Fruit fly (Drosophila melanogaster) whole organism, adult: ENCODE data around the gene CG1113.

Source experiments
- CG11617 ChIP-seq: fragments of 200-800 bp; sonication (Bioruptor generic); optimal IDR thresholded peaks from 2 replicates; lab custom pipeline; 2017; ENCODE audit warnings: mild to moderate bottlenecking, missing biosample characterization, missing genetic modification reagents, missing genetic modification characterization
- CG12768 ChIP-seq: fragments of 200-800 bp; sonication (Bioruptor generic); optimal IDR thresholded peaks from 2 replicates; lab custom pipeline; 2017; ENCODE audit warnings: missing biosample characterization, missing genetic modification characterization, mild to moderate bottlenecking, moderate library complexity, missing genetic modification reagents
- CG14711 ChIP-seq: fragments of 200-800 bp; sonication (Bioruptor generic); optimal IDR thresholded peaks from 2 replicates; lab custom pipeline; 2018; ENCODE audit warnings: missing biosample characterization, mild to moderate bottlenecking, missing genetic modification characterization, moderate library complexity
- CG1620 ChIP-seq: fragments of 200-800 bp; sonication (Bioruptor generic); optimal IDR thresholded peaks from 2 replicates; lab custom pipeline; 2016; ENCODE audit warnings: missing biosample characterization, missing genetic modification characterization
- CG33017 ChIP-seq: fragments of 200-800 bp; sonication (Bioruptor generic); optimal IDR thresholded peaks from 2 replicates; lab custom pipeline; 2018; ENCODE audit warnings: missing biosample characterization, mild to moderate bottlenecking, missing genetic modification characterization, moderate library complexity
- CG5204 ChIP-seq: fragments of 200-800 bp; sonication (Bioruptor generic); optimal IDR thresholded peaks from 2 replicates; lab custom pipeline; 2016; ENCODE audit warnings: missing biosample characterization, missing genetic modification characterization
- CG7045 ChIP-seq: fragments of 200-800 bp; sonication (Bioruptor generic); optimal IDR thresholded peaks from 2 replicates; lab custom pipeline; 2017; ENCODE audit warnings: missing biosample characterization, mild to moderate bottlenecking, missing genetic modification characterization
- CG7101 ChIP-seq: fragments of 200-800 bp; sonication (Bioruptor generic); optimal IDR thresholded peaks from 2 replicates; lab custom pipeline; 2018; ENCODE audit warnings: missing biosample characterization, mild to moderate bottlenecking, missing genetic modification characterization, moderate library complexity
- Clk ChIP-seq: fragments of 200-800 bp; sonication (Bioruptor generic); optimal IDR thresholded peaks from 2 replicates; lab custom pipeline; 2017; ENCODE audit warnings: missing biosample characterization, missing genetic modification characterization
- Crg-1 ChIP-seq: fragments of 200-800 bp; sonication (Bioruptor generic); optimal IDR thresholded peaks from 2 replicates; lab custom pipeline; 2016; ENCODE audit warnings: missing biosample characterization, missing genetic modification characterization
- Hr96 ChIP-seq: fragments of 200-800 bp; sonication (Bioruptor generic); optimal IDR thresholded peaks from 2 replicates; lab custom pipeline; 2016; ENCODE audit warnings: missing biosample characterization, missing genetic modification characterization
- Mnt ChIP-seq: fragments of 200-800 bp; sonication (Bioruptor generic); optimal IDR thresholded peaks from 2 replicates; lab custom pipeline; 2016; ENCODE audit warnings: missing biosample characterization, mild to moderate bottlenecking, missing genetic modification characterization
- bab1 ChIP-seq: fragments of 200-800 bp; sonication (Bioruptor generic); optimal IDR thresholded peaks from 3 replicates; lab custom pipeline; 2019; ENCODE audit warnings: missing biosample characterization, mild to moderate bottlenecking, missing genetic modification characterization, moderate library complexity
- cic ChIP-seq: fragments of 200-800 bp; sonication (Bioruptor generic); optimal IDR thresholded peaks from 2 replicates; lab custom pipeline; 2017; ENCODE audit warnings: missing biosample characterization, mild to moderate bottlenecking, missing genetic modification characterization, moderate library complexity
- cnc ChIP-seq, 2 experiments: fragments of >200 bp; optimal IDR thresholded peaks; 2 replicates each; lab custom pipeline; 2017
- kay ChIP-seq: fragments of 200-800 bp; sonication (Bioruptor generic); peaks from one replicate; lab custom pipeline; 2016; ENCODE audit warnings: missing biosample characterization, missing genetic modification characterization, borderline replicate concordance
- ovo ChIP-seq: fragments of 200-800 bp; sonication (Bioruptor generic); optimal IDR thresholded peaks from 2 replicates; lab custom pipeline; 2016; ENCODE audit warnings: missing biosample characterization, missing genetic modification characterization
- pad ChIP-seq: fragments of 200-800 bp; sonication (Bioruptor generic); optimal IDR thresholded peaks from 3 replicates; lab custom pipeline; 2017; ENCODE audit warnings: missing biosample characterization, missing genetic modification characterization, mild to moderate bottlenecking, moderate library complexity, missing genetic modification reagents
- tj ChIP-seq: fragments of 200-800 bp; sonication (Bioruptor generic); optimal IDR thresholded peaks from 3 replicates; lab custom pipeline; 2017; ENCODE audit warnings: missing biosample characterization, mild to moderate bottlenecking, missing genetic modification characterization, moderate library complexity
- toe ChIP-seq: fragments of 200-800 bp; sonication (Bioruptor generic); optimal IDR thresholded peaks from 2 replicates; lab custom pipeline; 2016; ENCODE audit warnings: missing biosample characterization, missing genetic modification characterization

The CG1113 gene

DNA sequence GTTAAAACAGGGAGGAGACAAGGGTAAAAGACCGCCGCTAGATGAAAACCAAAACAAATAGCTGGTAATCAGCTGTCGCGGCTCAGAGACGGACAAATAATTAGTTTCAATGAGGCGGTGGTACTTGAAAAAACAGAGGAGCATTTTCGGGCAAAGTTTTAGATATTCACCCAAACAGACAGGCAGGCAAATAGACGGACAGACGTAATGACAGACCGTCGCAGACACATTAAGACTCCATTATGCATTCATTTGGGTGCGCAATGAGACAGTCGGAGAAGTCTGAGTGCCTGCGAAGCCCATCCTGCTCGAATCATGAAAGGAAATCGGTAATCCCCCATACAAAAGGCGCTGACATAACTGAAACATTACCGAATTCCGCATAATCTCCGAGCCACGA, 41.6 kb upstream of the CG1113 start:
- TF ChIP-seq tj (GFP tag; lab: Kevin White, UChicago), result no peak
- TF ChIP-seq CG5204, result no peak
- no peak for TF ChIP-seq toe (GFP tag; lab: Kevin White, UChicago)
- no peak for TF ChIP-seq Crg-1
- TF ChIP-seq Mnt (GFP tag; lab: Kevin White, UChicago), result no peak
- no peak for TF ChIP-seq cnc (optimal IDR thresholded peaks at IDR 0.05; lab: Kevin White, UChicago)
- TF ChIP-seq CG12768 (GFP tag; lab: Kevin White, UChicago), result no peak
- TF ChIP-seq CG7101 (tag; lab: Kevin White, UChicago), result no peak
- no peak for TF ChIP-seq CG33017 (tag; lab: Kevin White, UChicago)
- TF ChIP-seq Hr96 (GFP tag; lab: Kevin White, UChicago), result no peak
- no peak for TF ChIP-seq CG11617 (GFP tag; lab: Kevin White, UChicago)
- no peak for TF ChIP-seq bab1 (GFP tag; lab: Kevin White, UChicago)
- TF ChIP-seq kay (GFP tag; lab: Kevin White, UChicago), result no peak
- no peak for TF ChIP-seq pad (GFP tag; lab: Kevin White, UChicago)
- TF ChIP-seq CG1620, result no peak
- no peak for TF ChIP-seq cic (GFP tag; lab: Kevin White, UChicago)
- no peak for TF ChIP-seq CG7045 (GFP tag; lab: Kevin White, UChicago)
- no peak for TF ChIP-seq CG14711 (tag; lab: Kevin White, UChicago)

DNA sequence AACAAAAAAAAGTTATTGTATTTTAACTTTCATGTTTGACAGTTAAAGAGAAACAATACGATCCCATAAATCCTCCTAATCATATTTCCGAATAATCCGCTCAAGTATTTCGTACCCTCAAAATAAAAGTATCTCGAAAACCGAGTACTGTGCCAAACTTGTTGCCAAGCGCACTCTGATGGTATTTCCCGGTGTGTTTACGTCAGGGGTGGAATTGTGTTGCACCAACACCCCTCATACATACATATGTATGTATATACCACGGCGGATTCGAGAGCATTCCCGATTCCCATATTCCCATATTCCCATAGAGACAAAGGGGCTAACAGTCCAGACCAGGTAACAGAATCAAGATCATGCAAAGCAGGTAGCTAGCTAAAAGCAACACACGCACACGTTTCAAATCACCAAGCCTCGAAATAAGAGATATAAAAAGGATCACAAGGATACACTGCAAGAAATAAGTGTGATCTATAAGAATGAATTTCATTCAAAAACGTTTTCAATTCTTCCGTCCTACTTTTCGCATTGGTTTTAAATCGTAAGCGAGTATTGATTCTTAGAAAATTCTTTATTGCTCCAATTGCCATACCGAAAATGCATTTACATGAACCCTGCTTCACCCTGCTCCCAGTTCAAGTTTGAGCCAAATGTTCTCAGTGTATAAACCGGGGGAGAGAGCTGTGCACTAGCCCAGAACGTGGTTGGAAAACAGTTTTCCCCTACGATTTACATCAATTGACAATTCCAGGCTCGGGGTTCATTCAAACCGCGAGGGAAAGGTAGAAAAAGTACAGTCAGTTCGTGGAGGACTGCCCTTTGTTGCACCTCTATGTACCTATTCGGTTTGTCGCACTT, 40.8 kb upstream of the CG1113 start:
- TF ChIP-seq pad (GFP tag; lab: Kevin White, UChicago), result no peak
- no peak for TF ChIP-seq Hr96 (GFP tag; lab: Kevin White, UChicago)
- no peak for TF ChIP-seq CG12768 (GFP tag; lab: Kevin White, UChicago)
- no peak for TF ChIP-seq CG14711 (tag; lab: Kevin White, UChicago)
- TF ChIP-seq CG11617 (GFP tag; lab: Kevin White, UChicago), result no peak
- TF ChIP-seq CG5204, result no peak
- no peak for TF ChIP-seq toe (GFP tag; lab: Kevin White, UChicago)
- TF ChIP-seq CG7101 (tag; lab: Kevin White, UChicago), result no peak
- no peak for TF ChIP-seq cnc (optimal IDR thresholded peaks at IDR 0.05; lab: Kevin White, UChicago)
- TF ChIP-seq kay (GFP tag; lab: Kevin White, UChicago), result no peak
- TF ChIP-seq Mnt (GFP tag; lab: Kevin White, UChicago), result no peak

DNA sequence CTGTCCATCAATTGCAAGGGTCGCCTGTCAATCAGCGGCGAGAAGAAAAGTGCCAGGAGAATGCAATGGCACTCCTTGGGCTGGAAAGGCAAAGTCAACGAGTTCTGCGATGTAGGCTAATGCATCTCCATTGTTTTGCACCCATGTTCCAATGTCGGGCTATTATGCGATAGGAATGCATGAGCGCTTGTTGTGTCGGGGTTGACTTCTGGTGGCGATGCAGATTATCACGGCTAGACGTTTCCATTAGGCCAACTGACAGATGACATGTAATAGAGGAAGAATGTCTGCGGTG, 40.2 kb upstream of the CG1113 start:
- TF ChIP-seq bab1 (GFP tag; lab: Kevin White, UChicago), result no peak
- no peak for TF ChIP-seq Clk (GFP tag; lab: Kevin White, UChicago)
- TF ChIP-seq toe (GFP tag; lab: Kevin White, UChicago), result no peak
- no peak for TF ChIP-seq cnc (optimal IDR thresholded peaks at IDR 0.05; lab: Kevin White, UChicago)
- no peak for TF ChIP-seq Crg-1
- no peak for TF ChIP-seq pad (GFP tag; lab: Kevin White, UChicago)
- TF ChIP-seq CG11617 (GFP tag; lab: Kevin White, UChicago), result no peak
- TF ChIP-seq CG12768 (GFP tag; lab: Kevin White, UChicago), result no peak
- no peak for TF ChIP-seq CG7045 (GFP tag; lab: Kevin White, UChicago)

DNA sequence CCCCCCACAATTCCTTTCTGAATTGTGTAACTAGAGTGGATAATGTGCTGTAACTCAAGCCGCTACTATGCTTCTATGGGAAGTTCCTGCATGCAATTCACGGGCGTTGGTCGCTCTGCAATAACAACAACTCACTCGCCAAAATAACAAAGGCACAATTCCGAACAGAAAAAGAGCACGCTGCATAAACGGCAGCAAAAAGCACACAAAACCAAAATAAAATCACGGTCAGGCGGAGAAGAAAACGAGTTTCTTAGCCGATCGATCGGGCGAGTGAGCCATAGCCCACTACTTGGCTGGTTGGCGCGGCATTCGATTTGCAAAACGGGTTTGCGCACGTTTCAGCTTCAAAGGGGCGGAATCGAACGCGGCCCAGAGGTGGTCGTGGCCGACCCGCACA, 39.6 kb upstream of the CG1113 start:
- TF ChIP-seq cnc (optimal IDR thresholded peaks at IDR 0.05; lab: Kevin White, UChicago) (no peak), tj (GFP tag; lab: Kevin White, UChicago) (peak; percentile 31), CG7101 (tag; lab: Kevin White, UChicago) (no peak)

DNA sequence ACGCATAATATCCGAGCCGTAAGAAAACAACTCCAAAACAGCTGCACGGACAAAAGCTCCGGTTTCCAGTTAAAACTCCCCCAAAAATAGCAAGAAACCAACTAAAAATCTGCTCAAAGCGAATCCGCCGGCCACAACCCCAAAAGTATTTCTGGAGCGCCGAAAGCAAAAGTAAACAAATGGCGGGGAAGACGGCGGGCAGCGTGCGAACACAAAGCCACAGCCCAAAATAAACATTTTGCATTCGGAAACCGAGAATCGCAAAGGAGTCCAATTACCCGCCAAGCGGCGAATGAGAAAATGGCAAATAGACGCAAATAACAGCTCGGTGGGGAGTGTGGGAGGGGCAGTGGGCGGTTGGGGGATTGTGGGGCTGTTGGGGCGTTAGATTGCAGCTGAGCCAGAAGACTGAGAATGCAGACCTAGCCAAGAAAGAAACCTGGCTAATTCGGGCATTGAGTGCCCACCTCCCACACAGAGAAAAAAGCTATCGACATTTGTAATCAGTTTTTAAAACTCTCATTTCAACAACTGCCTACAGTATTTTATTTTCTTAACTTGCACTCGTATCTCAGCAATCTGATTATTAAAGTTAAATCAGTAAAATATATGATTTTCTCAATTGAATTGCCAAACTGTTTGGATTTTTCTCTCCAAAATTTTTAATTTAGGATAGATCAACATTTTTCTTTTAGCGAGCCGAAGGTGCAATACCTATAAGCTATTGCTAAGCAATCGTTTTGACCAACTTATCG, 38.6 kb upstream of the CG1113 start:
- TF ChIP-seq Mnt (GFP tag; lab: Kevin White, UChicago) (no peak), tj (GFP tag; lab: Kevin White, UChicago) (peak; percentile 90), cic (GFP tag; lab: Kevin White, UChicago) (no peak)

DNA sequence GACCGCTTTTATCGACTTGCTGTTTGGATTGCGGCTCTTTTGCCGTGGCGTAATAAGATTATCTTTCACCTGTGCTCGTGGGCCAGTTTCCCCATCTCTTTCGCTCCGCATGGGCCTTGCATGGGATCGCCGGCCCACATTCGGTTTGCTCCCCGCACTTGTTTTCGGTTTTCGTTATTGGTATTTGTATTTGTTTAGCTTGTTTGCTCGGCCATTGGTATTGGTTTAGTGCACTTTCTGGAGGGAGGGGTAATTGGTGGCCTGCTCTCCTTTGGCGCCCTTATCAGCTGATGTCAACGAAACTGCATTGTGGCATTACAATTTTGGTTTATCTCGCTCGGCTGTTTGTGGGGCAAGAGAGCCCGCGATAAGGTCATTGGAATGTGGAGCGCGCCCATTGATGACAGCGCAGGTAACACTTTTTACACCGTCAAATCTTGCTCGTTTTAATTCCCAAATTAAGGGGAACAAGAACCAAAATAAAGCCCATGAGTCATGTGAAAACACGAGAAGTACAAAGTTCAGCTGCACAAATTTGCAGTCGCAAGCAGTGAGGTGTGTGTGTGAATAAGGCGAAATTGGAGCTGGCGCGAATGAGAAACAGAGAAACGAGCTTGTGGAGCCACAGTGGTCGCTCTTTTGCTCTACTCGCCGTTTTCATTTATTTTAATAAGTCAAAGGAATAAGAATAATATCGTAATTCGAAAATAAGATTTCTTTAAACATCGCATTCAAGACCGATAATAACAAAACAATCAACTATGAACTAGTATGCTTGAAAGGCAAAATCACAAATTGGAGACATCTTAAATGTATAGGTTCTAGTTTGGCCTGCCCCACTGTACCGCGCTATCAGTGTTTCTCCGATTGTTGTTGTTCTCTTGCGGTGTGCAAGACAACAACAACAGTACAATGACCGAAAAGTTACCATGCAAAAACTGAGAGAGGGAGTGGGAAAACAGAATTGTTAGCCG, 37.3 kb upstream of the CG1113 start:
- TF ChIP-seq Hr96 (GFP tag; lab: Kevin White, UChicago) (peak; percentile 79), kay (GFP tag; lab: Kevin White, UChicago) (no peak), CG12768 (GFP tag; lab: Kevin White, UChicago) (peak; percentile 92), CG5204 (no peak), CG7101 (tag; lab: Kevin White, UChicago) (peak; percentile 88), ovo (GFP tag; lab: Kevin White, UChicago) (peak; percentile 96), toe (GFP tag; lab: Kevin White, UChicago) (peak; percentile 76), cic (GFP tag; lab: Kevin White, UChicago) (peak; percentile 92), CG14711 (tag; lab: Kevin White, UChicago) (peak; percentile 77), Clk (GFP tag; lab: Kevin White, UChicago) (peak; percentile 90), cnc (optimal IDR thresholded peaks at IDR 0.05; lab: Kevin White, UChicago) (no peak), CG1620 (peak; percentile 86), CG33017 (tag; lab: Kevin White, UChicago) (peak; percentile 76), pad (GFP tag; lab: Kevin White, UChicago) (peak; percentile 76), tj (GFP tag; lab: Kevin White, UChicago) (peak; percentile 94), Crg-1 (peak; percentile 96), CG7045 (GFP tag; lab: Kevin White, UChicago) (peak; percentile 90), Mnt (GFP tag; lab: Kevin White, UChicago) (peak; percentile 95), CG11617 (GFP tag; lab: Kevin White, UChicago) (peak; percentile 87), bab1 (GFP tag; lab: Kevin White, UChicago) (peak; percentile 94)
